Worm (Caenorhabditis elegans) whole organism, L2 larva: Measurements from ENCODE around the gene F58B4.3.
A peak's percentile ranks its signal among the peaks of the same experiment; 100 is the strongest.

Source experiments
- C34F6.9 ChIP-seq: fragments of 150-350 bp; optimal IDR thresholded peaks from 2 replicates; lab custom pipeline; 2014; ENCODE audit warnings: missing biosample characterization, missing genetic modification characterization
- F13H6.1 ChIP-seq: sonication (generic microtip); optimal IDR thresholded peaks from 2 replicates; lab custom pipeline; 2016; ENCODE audit warnings: missing genetic modification characterization, missing compliant biosample characterization
- R02D3.7 ChIP-seq: fragments of 150-350 bp; optimal IDR thresholded peaks from 2 replicates; lab custom pipeline; 2014; ENCODE audit warnings: missing biosample characterization, missing genetic modification characterization
- Y55F3AM.14 ChIP-seq: fragments of 200-800 bp; sonication (Bioruptor generic); optimal IDR thresholded peaks from 2 replicates; lab custom pipeline; 2018; ENCODE audit warnings: mild to moderate bottlenecking, missing genetic modification characterization, missing compliant biosample characterization
- ZK546.5 ChIP-seq: sonication (generic microtip); optimal IDR thresholded peaks from 2 replicates; lab custom pipeline; 2017; ENCODE audit warnings: missing biosample characterization, missing genetic modification characterization
- alr-1 ChIP-seq: fragments of 150-350 bp; optimal IDR thresholded peaks from 2 replicates; lab custom pipeline; 2014; ENCODE audit warnings: missing biosample characterization, missing genetic modification characterization
- aly-2 ChIP-seq: fragments of 150-350 bp; optimal IDR thresholded peaks from 2 replicates; lab custom pipeline; 2014; ENCODE audit warnings: missing biosample characterization, missing genetic modification characterization
- blmp-1 ChIP-seq: sonication (generic microtip); optimal IDR thresholded peaks from 2 replicates; lab custom pipeline; 2017; ENCODE audit warnings: missing genetic modification characterization, mild to moderate bottlenecking, missing compliant biosample characterization, antibody characterized with exemption, moderate library complexity; ENCODE audit not compliant: insufficient read depth
- ceh-16 ChIP-seq: fragments of 150-350 bp; optimal IDR thresholded peaks from 2 replicates; lab custom pipeline; 2014; ENCODE audit warnings: missing biosample characterization, missing genetic modification characterization
- crh-2 ChIP-seq: sonication (generic microtip); optimal IDR thresholded peaks from 2 replicates; lab custom pipeline; 2017; ENCODE audit warnings: missing biosample characterization, missing genetic modification characterization
- dmd-4 ChIP-seq: sonication (generic microtip); optimal IDR thresholded peaks from 2 replicates; lab custom pipeline; 2017; ENCODE audit warnings: missing biosample characterization, missing genetic modification characterization
- egl-27 ChIP-seq: sonication (generic microtip); optimal IDR thresholded peaks from 3 replicates; lab custom pipeline; 2017; ENCODE audit warnings: missing biosample characterization, missing genetic modification reagents, missing genetic modification characterization
- elt-1 ChIP-seq: fragments of 150-350 bp; optimal IDR thresholded peaks from 2 replicates; lab custom pipeline; 2014; ENCODE audit warnings: missing biosample characterization, missing genetic modification characterization
- elt-3 ChIP-seq: sonication (generic microtip); optimal IDR thresholded peaks from 2 replicates; lab custom pipeline; 2017; ENCODE audit warnings: missing biosample characterization, missing genetic modification characterization
- fos-1 ChIP-seq: fragments of 150-350 bp; optimal IDR thresholded peaks from 2 replicates; lab custom pipeline; 2014; ENCODE audit warnings: missing biosample characterization, missing genetic modification characterization
- gmeb-1 ChIP-seq: fragments of 150-350 bp; optimal IDR thresholded peaks from 2 replicates; lab custom pipeline; 2014; ENCODE audit warnings: missing biosample characterization, missing genetic modification characterization
- lin-11 ChIP-seq: fragments of 150-350 bp; sonication (generic microtip); optimal IDR thresholded peaks from 2 replicates; lab custom pipeline; 2014; ENCODE audit warnings: missing biosample characterization, missing genetic modification characterization, inconsistent platforms, mixed read lengths
- lin-13 ChIP-seq: fragments of 150-350 bp; optimal IDR thresholded peaks from 2 replicates; lab custom pipeline; 2014; ENCODE audit warnings: missing biosample characterization, missing genetic modification reagents, missing genetic modification characterization
- lin-39 ChIP-seq: fragments of 150-350 bp; optimal IDR thresholded peaks from 2 replicates; lab custom pipeline; 2014; ENCODE audit warnings: missing biosample characterization, missing genetic modification reagents, missing genetic modification characterization
- lsy-2 ChIP-seq, 2 experiments: fragments of 150-350 bp in 1 of 2; sonication (generic microtip) in 1 of 2; optimal IDR thresholded peaks; 2 replicates each; lab custom pipeline; 2014 to 2017; ENCODE audit warnings: missing biosample characterization in 2 of 2, missing genetic modification characterization in 2 of 2
- mab-5 ChIP-seq: fragments of 150-350 bp; optimal IDR thresholded peaks from 2 replicates; lab custom pipeline; 2014; ENCODE audit warnings: missing biosample characterization, missing genetic modification characterization
- mbf-1 ChIP-seq: sonication (generic microtip); optimal IDR thresholded peaks from 2 replicates; lab custom pipeline; 2017; ENCODE audit warnings: missing biosample characterization, missing genetic modification characterization
- mdl-1 ChIP-seq, 2 experiments: fragments of 150-350 bp in 1 of 2; sonication (generic microtip) in 1 of 2; optimal IDR thresholded peaks; 2 replicates each; lab custom pipeline; 2017; ENCODE audit warnings: missing biosample characterization in 2 of 2, missing genetic modification characterization in 2 of 2
- nhr-11 ChIP-seq: fragments of 150-350 bp; optimal IDR thresholded peaks from 2 replicates; lab custom pipeline; 2014; ENCODE audit warnings: missing biosample characterization, missing genetic modification characterization
- nhr-12 ChIP-seq: fragments of 150-350 bp; optimal IDR thresholded peaks from 2 replicates; lab custom pipeline; 2014; ENCODE audit warnings: missing biosample characterization, missing genetic modification characterization
- nhr-129 ChIP-seq: fragments of 150-350 bp; optimal IDR thresholded peaks from 2 replicates; lab custom pipeline; 2014; ENCODE audit warnings: missing biosample characterization, missing genetic modification characterization
- nhr-21 ChIP-seq: fragments of 150-350 bp; optimal IDR thresholded peaks from 2 replicates; lab custom pipeline; 2014; ENCODE audit warnings: missing biosample characterization, missing genetic modification characterization
- nhr-23 ChIP-seq: fragments of 150-350 bp; optimal IDR thresholded peaks from 2 replicates; lab custom pipeline; 2014; ENCODE audit warnings: missing biosample characterization, missing genetic modification reagents, missing genetic modification characterization
- nhr-237 ChIP-seq: fragments of 150-350 bp; optimal IDR thresholded peaks from 2 replicates; lab custom pipeline; 2014; ENCODE audit warnings: missing biosample characterization, missing genetic modification characterization
- nhr-25 ChIP-seq: fragments of 150-350 bp; sonication (generic microtip); optimal IDR thresholded peaks from 3 replicates; lab custom pipeline; 2014; ENCODE audit warnings: missing biosample characterization, missing genetic modification characterization
- nhr-6 ChIP-seq: fragments of 150-350 bp; optimal IDR thresholded peaks from 2 replicates; lab custom pipeline; 2014; ENCODE audit warnings: missing biosample characterization, missing genetic modification characterization
- nhr-77 ChIP-seq: fragments of 150-350 bp; optimal IDR thresholded peaks from 2 replicates; lab custom pipeline; 2014; ENCODE audit warnings: missing biosample characterization, missing genetic modification characterization
- peb-1 ChIP-seq: fragments of 150-350 bp; optimal IDR thresholded peaks from 2 replicates; lab custom pipeline; 2014; ENCODE audit warnings: missing biosample characterization, missing genetic modification characterization
- skn-1 ChIP-seq: sonication (generic microtip); optimal IDR thresholded peaks from 2 replicates; lab custom pipeline; 2017; ENCODE audit warnings: missing biosample characterization, missing genetic modification characterization
- sma-3 ChIP-seq: sonication (generic microtip); optimal IDR thresholded peaks from 2 replicates; lab custom pipeline; 2016; ENCODE audit warnings: missing genetic modification reagents, missing genetic modification characterization, missing compliant biosample characterization
- sma-9 ChIP-seq, 2 experiments: fragments of 150-350 bp in 1 of 2; sonication (generic microtip) in 1 of 2; optimal IDR thresholded peaks; 2 replicates each; lab custom pipeline; 2014 to 2016; ENCODE audit warnings: missing genetic modification characterization in 2 of 2, mild to moderate bottlenecking in 1 of 2, missing biosample characterization in 1 of 2, missing compliant biosample characterization in 1 of 2, missing genetic modification reagents in 1 of 2, moderate library complexity in 1 of 2
- snpc-4 ChIP-seq: fragments of 150-350 bp; optimal IDR thresholded peaks from 2 replicates; lab custom pipeline; 2014; ENCODE audit warnings: missing biosample characterization, missing genetic modification characterization
- unc-39 ChIP-seq: fragments of 150-350 bp; optimal IDR thresholded peaks from 2 replicates; lab custom pipeline; 2014; ENCODE audit warnings: missing biosample characterization, missing genetic modification characterization
- unc-55 ChIP-seq: fragments of 150-350 bp; sonication (generic microtip); optimal IDR thresholded peaks from 3 replicates; lab custom pipeline; 2014; ENCODE audit warnings: missing biosample characterization, missing genetic modification reagents, missing genetic modification characterization
- unc-62 ChIP-seq: fragments of 150-350 bp; optimal IDR thresholded peaks from 2 replicates; lab custom pipeline; 2014; ENCODE audit warnings: missing biosample characterization, missing genetic modification reagents, missing genetic modification characterization
- zag-1 ChIP-seq: fragments of 150-350 bp; optimal IDR thresholded peaks from 2 replicates; lab custom pipeline; 2014; ENCODE audit warnings: missing biosample characterization, missing genetic modification characterization
- ztf-1 ChIP-seq: fragments of 200-800 bp; sonication (Bioruptor generic); conservative IDR thresholded peaks from 2 replicates; pipeline ENCODE4 v1.3.6; 2022; ENCODE audit warnings: missing genetic modification characterization, missing compliant biosample characterization

Gene F58B4.3

DNA sequence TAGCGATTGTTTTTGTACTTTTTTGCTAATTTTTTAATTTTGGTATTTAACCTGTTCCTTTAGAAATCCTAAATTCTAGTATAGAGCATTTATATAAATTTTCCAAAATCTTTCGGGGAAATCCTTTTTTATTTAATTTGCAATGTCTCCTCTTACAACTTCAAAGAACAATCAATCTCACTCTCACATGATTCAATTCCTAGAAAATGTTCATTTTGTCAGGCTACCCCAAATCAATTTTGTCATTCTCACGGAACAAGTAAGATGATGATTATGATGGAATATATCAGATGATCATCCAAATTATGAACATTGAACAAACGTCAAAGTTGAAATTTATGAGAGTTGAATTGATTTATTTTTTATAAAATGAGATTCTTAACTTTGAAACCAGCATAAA, 7.7 kb downstream of the F58B4.3 start (continued):
- TF ChIP-seq nhr-129 (tag; lab: Kevin White, UChicago) (peak; percentile 94), nhr-237 (tag; lab: Kevin White, UChicago) (no peak), unc-39 (tag; lab: Kevin White, UChicago) (no peak), ztf-1 (GFP tag; lab: Robert Waterston, UW) (no peak)

DNA sequence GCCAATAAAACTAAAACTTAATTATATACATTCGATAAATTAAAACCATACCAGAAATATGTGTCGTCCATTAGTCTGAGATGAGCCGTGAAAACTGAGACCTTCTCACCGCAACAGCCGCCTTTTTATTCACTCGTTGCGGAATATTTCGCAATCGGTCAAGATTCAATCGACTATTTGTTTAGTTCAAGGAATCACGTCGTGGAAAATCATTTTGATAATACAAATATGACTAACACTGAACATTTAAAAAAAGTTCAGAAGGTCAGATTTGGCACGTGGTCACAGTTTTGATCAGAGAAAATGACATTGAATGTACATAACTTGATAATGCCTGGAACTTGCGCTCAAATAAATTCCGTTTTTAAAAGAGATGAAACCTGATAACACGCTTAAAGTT, 9.1 kb downstream of the F58B4.3 start, which contains the start of gene F17C11.11:
Gene F17C11.11, minus strand, starts transcription at position 79 of the 400 bp plus-strand sequence.
- TF ChIP-seq nhr-21 (tag; lab: Kevin White, UChicago) (peak; percentile 20), skn-1 (tag; lab: Kevin White, UChicago) (no peak), unc-55 (GFP tag; lab: Kevin White, UChicago) (no peak), ztf-1 (GFP tag; lab: Robert Waterston, UW) (no peak), elt-3 (no peak), aly-2 (tag; lab: Kevin White, UChicago) (no peak), blmp-1 (tag; lab: Kevin White, UChicago) (no peak), gmeb-1 (peak; percentile 23), sma-9 (GFP tag; optimal IDR thresholded peaks at IDR 0.05; lab: Kevin White, UChicago) (peak; percentile 68), sma-9 (tag; optimal IDR thresholded peaks at IDR 0.05; lab: Kevin White, UChicago) (no peak), elt-1 (tag; lab: Kevin White, UChicago) (no peak), zag-1 (no peak), F13H6.1 (tag; lab: Kevin White, UChicago) (peak; percentile 26), C34F6.9 (peak; percentile 28), mdl-1 (tag; optimal IDR thresholded peaks at IDR 0.05; lab: Kevin White, UChicago) (no peak), Y55F3AM.14 (GFP tag; lab: Kevin White, UChicago) (no peak), nhr-6 (tag; lab: Kevin White, UChicago) (no peak), crh-2 (tag; lab: Kevin White, UChicago) (peak; percentile 47), unc-39 (tag; lab: Kevin White, UChicago) (no peak), fos-1 (tag; lab: Kevin White, UChicago) (peak; percentile 58), mab-5 (tag; lab: Kevin White, UChicago) (no peak), peb-1 (tag; lab: Kevin White, UChicago) (no peak), nhr-11 (no peak), lsy-2 (tag; optimal IDR thresholded peaks at IDR 0.05; lab: Kevin White, UChicago) (no peak), sma-3 (GFP tag; lab: Kevin White, UChicago) (no peak), mbf-1 (tag; lab: Kevin White, UChicago) (no peak), dmd-4 (tag; lab: Kevin White, UChicago) (no peak), lin-39 (tag; lab: Kevin White, UChicago) (no peak), R02D3.7 (tag; lab: Kevin White, UChicago) (no peak), ZK546.5 (tag; lab: Kevin White, UChicago) (no peak), nhr-237 (tag; lab: Kevin White, UChicago) (no peak), nhr-77 (tag; lab: Kevin White, UChicago) (no peak), nhr-23 (tag; lab: Kevin White, UChicago) (no peak), nhr-129 (tag; lab: Kevin White, UChicago) (peak; percentile 99), ceh-16 (tag; lab: Kevin White, UChicago) (no peak)

DNA sequence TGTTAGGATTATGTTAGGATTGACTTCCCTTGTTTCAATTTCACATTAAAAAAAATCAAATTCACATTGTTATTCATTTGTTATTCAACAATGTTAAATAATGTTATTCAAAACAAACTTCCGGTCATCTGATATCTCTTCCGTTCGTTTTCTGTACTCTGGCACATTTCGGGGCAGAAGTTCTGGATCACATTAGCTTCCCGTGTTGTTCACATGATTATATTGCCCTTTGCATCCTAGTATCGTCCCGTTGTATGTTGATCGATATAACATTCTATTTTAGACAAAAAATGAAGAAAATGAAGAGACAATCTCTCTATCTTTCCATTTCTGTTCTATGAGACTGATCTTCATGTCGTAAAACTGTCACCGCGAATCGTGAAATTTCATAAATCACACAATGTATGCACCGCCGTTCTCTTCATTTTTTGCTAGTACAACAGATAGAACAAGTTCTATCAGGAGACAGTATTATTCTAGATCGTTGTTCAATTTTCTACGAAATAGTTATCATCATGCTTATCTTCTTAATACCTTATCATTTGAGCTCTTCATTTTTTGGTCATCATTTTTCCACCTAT, 10.5 kb downstream of the F58B4.3 start:
- no peak for TF ChIP-seq skn-1 (tag; lab: Kevin White, UChicago)
- TF ChIP-seq sma-9 (GFP tag; optimal IDR thresholded peaks at IDR 0.05; lab: Kevin White, UChicago), result peak; percentile 65
- TF ChIP-seq sma-9 (tag; optimal IDR thresholded peaks at IDR 0.05; lab: Kevin White, UChicago), result no peak
- peak; percentile 68 for TF ChIP-seq nhr-21 (tag; lab: Kevin White, UChicago)
- TF ChIP-seq unc-62, result peak; percentile 24
- TF ChIP-seq snpc-4 (tag; lab: Kevin White, UChicago), result no peak

DNA sequence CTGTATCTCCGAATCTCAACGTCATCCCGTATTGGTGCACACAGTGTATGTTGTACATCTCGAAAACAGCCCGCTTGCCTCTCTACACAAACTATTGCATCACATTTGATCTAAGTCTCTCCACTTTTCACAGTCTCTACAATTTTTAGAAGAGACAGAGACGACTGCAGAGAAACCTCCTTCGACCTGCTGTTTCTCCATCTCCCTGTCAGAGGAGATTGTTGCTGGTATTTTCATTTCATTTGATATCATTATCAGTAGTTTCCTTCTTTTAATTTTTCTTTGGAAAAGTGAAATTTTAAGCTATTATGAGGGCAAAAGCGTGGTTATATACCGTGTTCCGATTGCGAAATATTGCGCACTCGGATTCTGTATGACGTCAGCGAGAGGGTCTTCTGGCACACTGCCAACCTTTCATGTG, 11.0 kb downstream of the F58B4.3 start:
- TF ChIP-seq unc-39 (tag; lab: Kevin White, UChicago) (no peak), snpc-4 (tag; lab: Kevin White, UChicago) (no peak), nhr-12 (no peak), nhr-21 (tag; lab: Kevin White, UChicago) (peak; percentile 56), sma-3 (GFP tag; lab: Kevin White, UChicago) (peak; percentile 72), gmeb-1 (peak; percentile 62), skn-1 (tag; lab: Kevin White, UChicago) (peak; percentile 75), lin-13 (peak; percentile 39), dmd-4 (tag; lab: Kevin White, UChicago) (no peak), lin-11 (no peak), elt-3 (no peak), nhr-129 (tag; lab: Kevin White, UChicago) (peak; percentile 100), elt-1 (tag; lab: Kevin White, UChicago) (no peak), nhr-77 (tag; lab: Kevin White, UChicago) (no peak), Y55F3AM.14 (GFP tag; lab: Kevin White, UChicago) (peak; percentile 77), blmp-1 (tag; lab: Kevin White, UChicago) (peak; percentile 71), nhr-25 (tag; lab: Kevin White, UChicago) (peak; percentile 45), ceh-16 (tag; lab: Kevin White, UChicago) (no peak), nhr-23 (tag; lab: Kevin White, UChicago) (no peak), zag-1 (peak; percentile 27), unc-55 (GFP tag; lab: Kevin White, UChicago) (peak; percentile 59), peb-1 (tag; lab: Kevin White, UChicago) (no peak), sma-9 (GFP tag; optimal IDR thresholded peaks at IDR 0.05; lab: Kevin White, UChicago) (peak; percentile 67), sma-9 (tag; optimal IDR thresholded peaks at IDR 0.05; lab: Kevin White, UChicago) (no peak), F13H6.1 (tag; lab: Kevin White, UChicago) (peak; percentile 77), alr-1 (tag; lab: Kevin White, UChicago) (no peak), egl-27 (tag; lab: Kevin White, UChicago) (peak; percentile 75)
